Fruit fly (Drosophila melanogaster) whole organism, prepupa: ENCODE measurements around the gene CG10943.

Experiments
- CG34406 ChIP-seq: fragments of 200-800 bp; sonication (Bioruptor generic); optimal IDR thresholded peaks from 3 replicates; lab custom pipeline; 2016; ENCODE audit warnings: missing biosample characterization, missing genetic modification characterization
- CG7368 ChIP-seq: fragments of 200-800 bp; sonication (Bioruptor generic); optimal IDR thresholded peaks from 3 replicates; lab custom pipeline; 2016; ENCODE audit warnings: missing biosample characterization, missing genetic modification characterization
- OdsH ChIP-seq: fragments of 200-800 bp; sonication (Bioruptor generic); optimal IDR thresholded peaks from 3 replicates; lab custom pipeline; 2016; ENCODE audit warnings: missing biosample characterization, missing genetic modification characterization
- Sox14 ChIP-seq: fragments of 200-800 bp; sonication (Bioruptor generic); optimal IDR thresholded peaks from 3 replicates; lab custom pipeline; 2016; ENCODE audit warnings: missing biosample characterization, missing genetic modification characterization
- dsx ChIP-seq: fragments of 200-800 bp; optimal IDR thresholded peaks from 3 replicates; lab custom pipeline; 2019; ENCODE audit warnings: missing biosample characterization, mild to moderate bottlenecking, missing genetic modification characterization, moderate library complexity; ENCODE audit not compliant: poor library complexity, severe bottlenecking
- net ChIP-seq: fragments of 200-800 bp; sonication (Bioruptor generic); optimal IDR thresholded peaks from 3 replicates; lab custom pipeline; 2016; ENCODE audit warnings: missing biosample characterization, missing genetic modification characterization
- pdm3 ChIP-seq: fragments of 200-800 bp; sonication (Bioruptor generic); optimal IDR thresholded peaks from 3 replicates; lab custom pipeline; 2016; ENCODE audit warnings: missing biosample characterization, missing genetic modification characterization
- topi ChIP-seq: fragments of 200-800 bp; sonication (Bioruptor generic); optimal IDR thresholded peaks from 3 replicates; lab custom pipeline; 2016; ENCODE audit warnings: missing biosample characterization, missing genetic modification characterization

dm6 chr3L:12814806-12815205 lies 47.9 kb downstream of the CG10943 start:
- TF ChIP-seq OdsH, result no peak
- TF ChIP-seq topi (GFP tag; lab: Kevin White, UChicago), result no peak
- TF ChIP-seq dsx (GFP tag; lab: Kevin White, UChicago), result no peak
- no peak for TF ChIP-seq net
- TF ChIP-seq pdm3 (GFP tag; lab: Kevin White, UChicago), result no peak
- TF ChIP-seq CG34406 (GFP tag; lab: Kevin White, UChicago), result no peak
- TF ChIP-seq Sox14 (GFP tag; lab: Kevin White, UChicago), result no peak
- TF ChIP-seq CG7368 (GFP tag; lab: Kevin White, UChicago), result no peak
